Worm (Caenorhabditis elegans) whole organism, L3 larva: ENCODE data around the gene egl-9.

Source experiments
- R02D3.7 ChIP-seq: fragments of 150-350 bp; optimal IDR thresholded peaks from 2 replicates; lab custom pipeline; 2014; ENCODE audit warnings: missing biosample characterization, missing genetic modification characterization
- ceh-82 ChIP-seq: fragments of 150-350 bp; optimal IDR thresholded peaks from 2 replicates; lab custom pipeline; 2014; ENCODE audit warnings: missing biosample characterization, missing genetic modification characterization
- ceh-9 ChIP-seq: sonication (generic microtip); optimal IDR thresholded peaks from 2 replicates; lab custom pipeline; 2018; ENCODE audit warnings: missing biosample characterization, missing genetic modification characterization
- egl-27 ChIP-seq: sonication (generic microtip); optimal IDR thresholded peaks from 4 replicates; lab custom pipeline; 2017; ENCODE audit warnings: missing biosample characterization, missing genetic modification reagents, missing genetic modification characterization
- egl-5 ChIP-seq: fragments of 150-350 bp; optimal IDR thresholded peaks from 2 replicates; lab custom pipeline; 2017; ENCODE audit warnings: missing biosample characterization, missing genetic modification reagents, missing genetic modification characterization, inconsistent platforms
- elt-1 ChIP-seq: fragments of 150-350 bp; optimal IDR thresholded peaks from 2 replicates; lab custom pipeline; 2014; ENCODE audit warnings: missing biosample characterization, missing genetic modification characterization
- elt-2 ChIP-seq: sonication (generic microtip); optimal IDR thresholded peaks from 2 replicates; lab custom pipeline; 2016; ENCODE audit warnings: missing genetic modification reagents, mild to moderate bottlenecking, missing genetic modification characterization, missing compliant biosample characterization
- fkh-10 ChIP-seq: sonication (generic microtip); optimal IDR thresholded peaks from 2 replicates; lab custom pipeline; 2017; ENCODE audit warnings: missing biosample characterization, missing genetic modification reagents, missing genetic modification characterization
- hmg-11 ChIP-seq: sonication (generic microtip); optimal IDR thresholded peaks from 2 replicates; lab custom pipeline; 2016; ENCODE audit warnings: missing genetic modification characterization, missing compliant biosample characterization
- lin-15B ChIP-seq: fragments of 150-350 bp; optimal IDR thresholded peaks from 2 replicates; lab custom pipeline; 2014; ENCODE audit warnings: missing biosample characterization, missing genetic modification characterization
- lin-39 ChIP-seq: fragments of 150-350 bp; optimal IDR thresholded peaks from 2 replicates; lab custom pipeline; 2018; ENCODE audit warnings: missing biosample characterization, missing genetic modification reagents, missing genetic modification characterization
- lsy-12 ChIP-seq: sonication (generic microtip); optimal IDR thresholded peaks from 2 replicates; lab custom pipeline; 2016; ENCODE audit warnings: mild to moderate bottlenecking, missing genetic modification characterization, missing compliant biosample characterization
- nfya-1 ChIP-seq: sonication (generic microtip); optimal IDR thresholded peaks from 2 replicates; lab custom pipeline; 2017; ENCODE audit warnings: missing genetic modification characterization, mild to moderate bottlenecking, missing compliant biosample characterization, antibody characterized with exemption, moderate library complexity; ENCODE audit not compliant: insufficient read depth
- nhr-11 ChIP-seq: fragments of 150-350 bp; optimal IDR thresholded peaks from 2 replicates; lab custom pipeline; 2014; ENCODE audit warnings: missing biosample characterization, missing genetic modification characterization
- nhr-23 ChIP-seq: fragments of 150-350 bp; optimal IDR thresholded peaks from 2 replicates; lab custom pipeline; 2014; ENCODE audit warnings: missing biosample characterization, missing genetic modification reagents, missing genetic modification characterization
- nhr-237 ChIP-seq: fragments of 150-350 bp; optimal IDR thresholded peaks from 2 replicates; lab custom pipeline; 2014; ENCODE audit warnings: missing biosample characterization, missing genetic modification characterization
- nhr-25 ChIP-seq: sonication (generic microtip); optimal IDR thresholded peaks from 2 replicates; lab custom pipeline; 2017; ENCODE audit warnings: missing biosample characterization, missing genetic modification characterization
- nhr-28 ChIP-seq: fragments of 150-350 bp; optimal IDR thresholded peaks from 2 replicates; lab custom pipeline; 2014; ENCODE audit warnings: missing biosample characterization, missing genetic modification characterization
- nhr-43 ChIP-seq: sonication (generic microtip); optimal IDR thresholded peaks from 2 replicates; lab custom pipeline; 2016; ENCODE audit warnings: mild to moderate bottlenecking, missing genetic modification characterization, missing compliant biosample characterization; ENCODE audit not compliant: poor library complexity, severe bottlenecking
- nhr-76 ChIP-seq: fragments of 150-350 bp; sonication (generic microtip); optimal IDR thresholded peaks from 5 replicates; lab custom pipeline; 2014; ENCODE audit warnings: missing biosample characterization, missing genetic modification characterization
- nhr-77 ChIP-seq: fragments of 150-350 bp; optimal IDR thresholded peaks from 2 replicates; lab custom pipeline; 2014; ENCODE audit warnings: missing biosample characterization, missing genetic modification characterization
- pqm-1 ChIP-seq: fragments of 150-350 bp; optimal IDR thresholded peaks from 2 replicates; lab custom pipeline; 2017; ENCODE audit warnings: missing biosample characterization, missing genetic modification characterization, inconsistent platforms
- sea-2 ChIP-seq: fragments of 150-350 bp; sonication (generic microtip); optimal IDR thresholded peaks from 4 replicates; lab custom pipeline; 2014; ENCODE audit warnings: missing biosample characterization, missing genetic modification reagents, missing genetic modification characterization
- skn-1 ChIP-seq: fragments of 150-350 bp; optimal IDR thresholded peaks from 2 replicates; lab custom pipeline; 2014; ENCODE audit warnings: missing biosample characterization, missing genetic modification characterization
- snpc-4 ChIP-seq: fragments of 150-350 bp; optimal IDR thresholded peaks from 2 replicates; lab custom pipeline; 2014; ENCODE audit warnings: missing biosample characterization, missing genetic modification characterization
- ztf-4 ChIP-seq: fragments of 150-350 bp; optimal IDR thresholded peaks from 2 replicates; lab custom pipeline; 2014; ENCODE audit warnings: missing biosample characterization, missing genetic modification characterization

The egl-9 gene

DNA sequence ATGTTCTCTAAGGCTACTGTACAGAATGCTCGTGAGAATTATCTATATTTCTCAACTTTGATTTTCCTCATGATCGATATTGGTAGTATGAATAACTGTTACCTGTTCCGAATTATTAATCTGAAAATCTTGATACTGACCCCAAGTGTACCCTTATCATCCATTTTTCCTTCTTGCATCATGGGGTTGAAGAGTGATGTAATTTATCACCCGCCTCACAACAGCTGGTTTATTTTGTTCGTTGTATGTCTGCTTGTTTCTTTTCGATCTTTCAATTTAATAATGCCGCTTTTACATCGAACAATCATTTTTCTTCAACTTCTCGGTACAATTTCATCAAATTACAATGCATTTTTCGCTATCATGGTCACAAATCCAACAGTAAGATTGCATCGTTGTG is 40.5 kb downstream of the egl-9 start, which contains the start of gene C35A5.6:
C35A5.6 (plus strand) TSS at position 283 of the 400 bp plus-strand sequence.
- TF ChIP-seq elt-1 (tag; lab: Kevin White, UChicago) (no peak), egl-5 (no peak)
- TF ChIP-seq, all 47 proteins: peak for 0

DNA sequence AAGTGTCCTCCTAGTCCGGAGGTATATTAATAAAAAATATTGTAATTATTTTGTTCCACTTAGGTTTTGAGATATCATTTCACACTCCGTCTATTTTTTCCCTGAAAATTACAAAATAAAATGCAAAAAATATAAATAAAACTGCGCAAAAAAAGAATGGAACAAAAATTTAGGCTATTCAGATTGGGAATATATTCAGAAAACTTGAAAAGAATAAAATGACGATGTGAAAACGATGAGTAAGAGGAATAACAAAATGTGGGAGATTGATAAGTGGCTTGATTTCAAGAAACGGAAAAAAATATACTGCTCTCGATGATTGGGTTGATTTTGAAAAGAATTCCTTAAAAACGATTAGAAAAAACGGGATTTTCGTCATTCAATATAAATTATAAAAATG is 46.0 kb downstream of the egl-9 start, which contains the start of gene dmsr-8:
dmsr-8 (minus strand) TSS at position 101 of the 400 bp plus-strand sequence.
- TF ChIP-seq ceh-9 (no peak), ztf-4 (no peak), nhr-237 (tag; lab: Kevin White, UChicago) (no peak), nhr-76 (no peak), egl-27 (tag; lab: Kevin White, UChicago) (no peak), egl-5 (no peak), hmg-11 (no peak), nhr-25 (tag; lab: Kevin White, UChicago) (no peak), nhr-28 (tag; lab: Kevin White, UChicago) (no peak), nfya-1 (tag; lab: Kevin White, UChicago) (no peak)

DNA sequence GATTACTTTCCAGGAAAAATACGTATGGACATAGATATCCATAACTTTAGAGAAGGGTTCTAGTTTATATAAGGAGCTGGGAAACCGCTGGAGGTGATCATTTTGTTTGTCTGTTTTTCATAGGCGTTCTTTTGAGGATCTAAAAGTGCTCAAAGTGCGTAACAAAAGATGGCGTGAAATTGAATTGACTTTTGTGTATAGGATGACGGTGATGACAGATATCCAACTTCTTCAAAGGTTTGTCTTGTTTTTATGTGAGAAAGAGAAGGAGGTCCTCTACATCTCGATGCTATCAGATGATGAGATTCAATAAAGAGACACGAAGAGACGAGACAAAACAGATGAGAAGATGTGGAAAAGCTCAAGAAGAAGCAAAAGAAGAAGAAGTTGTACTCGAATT is 48.4 kb downstream of the egl-9 start:
- TF ChIP-seq fkh-10: peak; percentile 53
- no peak for TF ChIP-seq snpc-4 (tag; lab: Kevin White, UChicago)
- no peak for TF ChIP-seq nhr-28 (tag; lab: Kevin White, UChicago)

DNA sequence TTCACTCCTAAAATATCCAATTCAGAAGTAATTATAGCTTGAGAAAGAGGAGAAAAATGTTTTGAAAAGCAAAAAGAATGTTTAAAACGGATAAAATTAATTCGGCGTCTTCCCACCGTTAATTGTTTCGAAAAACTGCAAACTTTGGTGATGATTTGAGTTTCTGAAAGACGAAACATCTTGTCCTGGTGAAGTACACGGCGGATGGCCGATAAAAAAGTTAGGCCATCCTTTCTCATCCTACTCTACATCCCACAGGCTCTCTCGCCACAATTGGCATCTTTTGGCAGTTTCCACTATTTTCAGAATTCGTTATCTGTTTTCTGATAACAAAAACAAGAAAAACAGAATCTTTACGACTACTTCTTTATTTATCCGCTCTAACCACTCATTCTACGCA is 57.6 kb downstream of the egl-9 start, which contains the start of the genes C35A5.8 and hda-11:
C35A5.8 (minus strand) TSS at position 7 of the 400 bp plus-strand sequence.
hda-11 (plus strand) TSS at position 283 of the 400 bp plus-strand sequence.
- no peak for TF ChIP-seq sea-2
- peak; percentile 52 for TF ChIP-seq nhr-25 (tag; lab: Kevin White, UChicago)
- no peak for TF ChIP-seq lin-39 (tag; lab: Kevin White, UChicago)
- peak; percentile 19 for TF ChIP-seq lsy-12 (tag; lab: Kevin White, UChicago)
- peak; percentile 63 for TF ChIP-seq nhr-23
- peak; percentile 63 for TF ChIP-seq lin-15B (tag; lab: Kevin White, UChicago)
- peak; percentile 35 for TF ChIP-seq snpc-4 (tag; lab: Kevin White, UChicago)
- TF ChIP-seq ceh-82 (tag; lab: Kevin White, UChicago): no peak
- TF ChIP-seq hmg-11: peak; percentile 34
- peak; percentile 45 for TF ChIP-seq elt-2 (tag; lab: Kevin White, UChicago)
- no peak for TF ChIP-seq ztf-4
- TF ChIP-seq R02D3.7 (tag; lab: Kevin White, UChicago): no peak
- TF ChIP-seq nhr-43 (tag; lab: Kevin White, UChicago): peak; percentile 93
- peak; percentile 4 for TF ChIP-seq pqm-1 (tag; lab: Kevin White, UChicago)
- peak; percentile 58 for TF ChIP-seq nfya-1 (tag; lab: Kevin White, UChicago)
- TF ChIP-seq skn-1: peak; percentile 48
- TF ChIP-seq nhr-77: no peak
- no peak for TF ChIP-seq nhr-76
- TF ChIP-seq nhr-11: no peak
